Worm (Caenorhabditis elegans): ENCODE data around the gene R09D1.12.

- TF ChIP-seq skn-1 (tag; optimal IDR thresholded peaks at IDR 0.05) (no peak), egl-27 (tag; optimal IDR thresholded peaks at IDR 0.05) (no peak), nhr-11 (tag; optimal IDR thresholded peaks at IDR 0.05) (no peak), fos-1 (tag; optimal IDR thresholded peaks at IDR 0.05) (no peak), nhr-6 (tag; optimal IDR thresholded peaks at IDR 0.05) (no peak), lsy-2 (tag; optimal IDR thresholded peaks at IDR 0.05) (no peak), Y55F3AM.14 (GFP tag; optimal IDR thresholded peaks at IDR 0.05) (no peak), aly-2 (tag; optimal IDR thresholded peaks at IDR 0.05) (no peak), mbf-1 (tag; optimal IDR thresholded peaks at IDR 0.05) (no peak), ztf-11 (tag; optimal IDR thresholded peaks at IDR 0.05) (no peak), unc-62 (GFP tag; optimal IDR thresholded peaks at IDR 0.05) (no peak)
Measured at ce11 chrII:9427644-9428043, 24.4 kb downstream of the R09D1.12 start, which contains the start of gene M176.5.

Data from whole organism, L2 larva.